ENCODE assay signal across 2 fruit fly cellular contexts in the genomic region with DNA sequence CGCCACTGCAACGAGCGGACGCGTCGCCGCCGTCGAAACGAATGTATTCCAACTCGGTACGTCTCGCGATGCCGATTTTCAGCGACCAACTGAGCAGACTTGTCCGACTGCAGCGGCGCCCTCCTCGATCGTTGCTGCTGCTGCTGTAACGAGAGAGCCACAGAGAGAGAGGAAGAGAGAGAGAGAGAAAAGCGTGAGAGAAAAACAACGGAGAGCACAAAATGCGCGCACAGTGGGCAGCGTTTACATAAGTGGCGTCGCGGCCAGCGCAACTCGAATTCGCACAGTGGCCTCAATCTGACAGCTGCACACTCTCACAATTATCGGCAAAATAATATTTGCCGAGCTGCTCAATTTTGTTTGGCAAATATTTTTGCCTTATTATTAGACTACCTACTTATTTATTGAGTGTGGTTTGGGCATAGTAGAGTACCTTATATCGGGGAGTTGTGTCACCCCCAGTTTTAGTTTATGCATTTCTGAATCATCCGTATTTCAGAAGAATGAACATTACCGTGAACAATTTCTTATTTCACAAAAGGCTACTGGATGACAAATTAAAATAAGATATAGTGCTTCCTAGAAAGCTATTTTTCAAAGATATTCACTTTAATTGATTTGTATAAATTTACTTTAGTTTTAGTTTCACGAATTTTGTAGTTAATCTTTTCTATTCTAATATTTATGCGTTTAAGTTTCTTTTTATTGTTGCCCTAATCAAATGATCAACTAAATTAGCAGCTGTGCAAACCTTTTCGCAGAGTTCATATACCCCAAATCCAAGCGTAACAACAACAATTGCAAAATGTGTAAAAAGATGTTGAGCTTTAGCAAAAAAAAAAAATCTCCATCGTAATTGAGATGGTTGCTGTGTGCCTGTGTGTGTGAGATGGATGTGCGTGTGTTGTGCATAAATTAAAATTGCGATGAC.
TF ChIP-seq lines count a peak whose summit lies in the region.

No protein-coding gene starts in this region.

TF ChIP-seq in whole organism, embryonic, 481 proteins besides CTCF, POLR2A, EP300 and RAD21 (continued from another document and continues in another):
- TF ChIP-seq Opbp (GFP tag; IDR thresholded peaks at IDR 0.05; lab: Robert Waterston, UW; ENCODE audit: partially characterized antibody), result no peak
- peak; percentile 88 for TF ChIP-seq Jarid2 (GFP tag; optimal IDR thresholded peaks at IDR 0.05; lab: Kevin White, UChicago)
- peak; percentile 77 for TF ChIP-seq CG30403 (GFP tag; optimal IDR thresholded peaks at IDR 0.05; lab: Kevin White, UChicago)
- no peak for TF ChIP-seq CG31365 (tag; optimal IDR thresholded peaks at IDR 0.05; lab: Kevin White, UChicago)
- peak; percentile 47 for TF ChIP-seq fu2 (GFP tag; optimal IDR thresholded peaks at IDR 0.05; lab: Kevin White, UChicago)
- TF ChIP-seq stc (GFP tag; IDR thresholded peaks at IDR 0.05; lab: Robert Waterston, UW), result peak; percentile 70
- peak; percentile 58 for TF ChIP-seq tin (GFP tag; optimal IDR thresholded peaks at IDR 0.05; lab: Kevin White, UChicago)
- TF ChIP-seq CG12104 (GFP tag; optimal IDR thresholded peaks at IDR 0.05; lab: Kevin White, UChicago), result peak; percentile 29
- TF ChIP-seq odd (GFP tag; optimal IDR thresholded peaks at IDR 0.05; lab: Kevin White, UChicago), result no peak
- TF ChIP-seq CG17802 (tag; optimal IDR thresholded peaks at IDR 0.05; lab: Kevin White, UChicago), result peak; percentile 2
- peak; percentile 16 for TF ChIP-seq CG9727 (GFP tag; optimal IDR thresholded peaks at IDR 0.05; lab: Kevin White, UChicago)
- TF ChIP-seq ATbp (GFP tag; optimal IDR thresholded peaks at IDR 0.05; lab: Kevin White, UChicago), result peak; percentile 41
- peak; percentile 91 for TF ChIP-seq row (GFP tag; IDR thresholded peaks at IDR 0.05; lab: Robert Waterston, UW)
- peak; percentile 65 for TF ChIP-seq CG14014 (GFP tag; IDR thresholded peaks at IDR 0.05; lab: Robert Waterston, UW)
- TF ChIP-seq gro (GFP tag; optimal IDR thresholded peaks at IDR 0.05; lab: Kevin White, UChicago), result peak; percentile 72
- peak; percentile 61 for TF ChIP-seq tx (GFP tag; optimal IDR thresholded peaks at IDR 0.05; lab: Kevin White, UChicago)
- no peak for TF ChIP-seq corto (GFP tag; optimal IDR thresholded peaks at IDR 0.05; lab: Kevin White, UChicago)
- TF ChIP-seq en (GFP tag; optimal IDR thresholded peaks at IDR 0.05; lab: Kevin White, UChicago), result no peak
- TF ChIP-seq CG4328 (GFP tag; optimal IDR thresholded peaks at IDR 0.05; lab: Kevin White, UChicago), result no peak
- TF ChIP-seq prd (optimal IDR thresholded peaks at IDR 0.05; lab: Kevin White, UChicago), result no peak
- TF ChIP-seq prd (GFP tag; IDR thresholded peaks at IDR 0.05; lab: Robert Waterston, UW), result peak; percentile 77
- TF ChIP-seq CG9876 (GFP tag; optimal IDR thresholded peaks at IDR 0.05; lab: Kevin White, UChicago), result peak; percentile 63
- TF ChIP-seq Rx (GFP tag; IDR thresholded peaks at IDR 0.05; lab: Robert Waterston, UW), result peak; percentile 55
- TF ChIP-seq shn (GFP tag; optimal IDR thresholded peaks at IDR 0.05; lab: Kevin White, UChicago), result peak; percentile 70
- peak; percentile 16 for TF ChIP-seq Usf (GFP tag; optimal IDR thresholded peaks at IDR 0.05; lab: Kevin White, UChicago)
- TF ChIP-seq CG1529 (GFP tag; optimal IDR thresholded peaks at IDR 0.05; lab: Kevin White, UChicago), result peak; percentile 33
- TF ChIP-seq Neu2 (GFP tag; optimal IDR thresholded peaks at IDR 0.05; lab: Kevin White, UChicago; ENCODE audit: borderline replicate concordance), result no peak
- TF ChIP-seq esg (GFP tag; conservative IDR thresholded peaks at IDR 0.05; lab: Robert Waterston, UW), result peak; percentile 35; the same call in 1 of the 2 replicates
- no peak for TF ChIP-seq luna (GFP tag; optimal IDR thresholded peaks at IDR 0.05; lab: Kevin White, UChicago)
- TF ChIP-seq kah (GFP tag; optimal IDR thresholded peaks at IDR 0.05; lab: Kevin White, UChicago), result peak; percentile 23
- TF ChIP-seq vfl (GFP tag; optimal IDR thresholded peaks at IDR 0.05; lab: Kevin White, UChicago), result peak; percentile 35
- peak; percentile 57; the same call in 2 of the 3 replicates for TF ChIP-seq CG2889 (GFP tag; IDR thresholded peaks at IDR 0.05; lab: Robert Waterston, UW)
- peak; percentile 63; the same call in 2 of the 3 replicates for TF ChIP-seq otp (GFP tag; IDR thresholded peaks at IDR 0.05; lab: Robert Waterston, UW)
- TF ChIP-seq CG3065 (GFP tag; optimal IDR thresholded peaks at IDR 0.05; lab: Kevin White, UChicago), result no peak
- TF ChIP-seq chm (GFP tag; IDR thresholded peaks at IDR 0.05; lab: Robert Waterston, UW), result no peak; the same call in none of the 2 replicates
- peak; percentile 53 for TF ChIP-seq tio (GFP tag; optimal IDR thresholded peaks at IDR 0.05; lab: Kevin White, UChicago)
- TF ChIP-seq Oaz (GFP tag; IDR thresholded peaks at IDR 0.05; lab: Robert Waterston, UW), result 0 out of 2 replicates have a peak, but pooled peaks have one; percentile 19
- peak; percentile 48 for TF ChIP-seq PHDP (tag; optimal IDR thresholded peaks at IDR 0.05; lab: Kevin White, UChicago)
- TF ChIP-seq CG10565 (GFP tag; optimal IDR thresholded peaks at IDR 0.05; lab: Kevin White, UChicago), result no peak
- TF ChIP-seq GATAe (GFP tag; conservative IDR thresholded peaks at IDR 0.05; lab: Robert Waterston, UW), result 0 out of 2 replicates have a peak, but pooled peaks have one; percentile 24
- TF ChIP-seq CG7839 (tag; optimal IDR thresholded peaks at IDR 0.05; lab: Kevin White, UChicago), result peak; percentile 60
- TF ChIP-seq CG6254 (GFP tag; optimal IDR thresholded peaks at IDR 0.05; lab: Kevin White, UChicago), result no peak
- peak; percentile 71 for TF ChIP-seq CG1603 (tag; optimal IDR thresholded peaks at IDR 0.05; lab: Kevin White, UChicago)
- TF ChIP-seq CG14050 (GFP tag; IDR thresholded peaks at IDR 0.05; lab: Robert Waterston, UW), result peak; percentile 58; the same call in 2 of the 3 replicates
- TF ChIP-seq Hand (GFP tag; optimal IDR thresholded peaks at IDR 0.05; lab: Kevin White, UChicago), result no peak
- peak; percentile 74 for TF ChIP-seq HHEX (GFP tag; optimal IDR thresholded peaks at IDR 0.05; lab: Kevin White, UChicago)
- peak; percentile 39; the same call in 2 of the 3 replicates for TF ChIP-seq CG34224 (GFP tag; IDR thresholded peaks at IDR 0.05; lab: Robert Waterston, UW; ENCODE audit: partially characterized antibody)
- no peak for TF ChIP-seq CG1647 (GFP tag; optimal IDR thresholded peaks at IDR 0.05; lab: Kevin White, UChicago)
- TF ChIP-seq Atf6 (GFP tag; IDR thresholded peaks at IDR 0.05; lab: Robert Waterston, UW), result peak; percentile 63
- TF ChIP-seq ranshi (GFP tag; IDR thresholded peaks at IDR 0.05; lab: Robert Waterston, UW), result peak; percentile 56; the same call in 1 of the 2 replicates
- 0 out of 2 replicates have a peak, but pooled peaks have one; percentile 25 for TF ChIP-seq toy (GFP tag; IDR thresholded peaks at IDR 0.05; lab: Robert Waterston, UW)
- peak; percentile 68 for TF ChIP-seq CG11504 (tag; optimal IDR thresholded peaks at IDR 0.05; lab: Kevin White, UChicago)
- peak; percentile 57; the same call in 2 of the 3 replicates for TF ChIP-seq Dbx (GFP tag; IDR thresholded peaks at IDR 0.05; lab: Robert Waterston, UW)
- TF ChIP-seq CG3726 (GFP tag; IDR thresholded peaks at IDR 0.05; lab: Robert Waterston, UW), result peak; percentile 70; the same call in 2 of the 3 replicates
- TF ChIP-seq phol (tag; optimal IDR thresholded peaks at IDR 0.05; lab: Kevin White, UChicago), result peak; percentile 51
- peak; percentile 56 for TF ChIP-seq CG17612 (GFP tag; IDR thresholded peaks at IDR 0.05; lab: Robert Waterston, UW)
- TF ChIP-seq bowl (GFP tag; IDR thresholded peaks at IDR 0.05; lab: Robert Waterston, UW), result no peak

TF ChIP-seq in whole organism, prepupa, 60 proteins besides CTCF, POLR2A, EP300 and RAD21 (continued from another document):
- TF ChIP-seq Met (GFP tag; optimal IDR thresholded peaks at IDR 0.05; lab: Kevin White, UChicago) (peak; percentile 77), dac (GFP tag; optimal IDR thresholded peaks at IDR 0.05; lab: Kevin White, UChicago) (peak; percentile 56), fkh (GFP tag; optimal IDR thresholded peaks at IDR 0.05; lab: Kevin White, UChicago) (peak; percentile 66), spab (GFP tag; optimal IDR thresholded peaks at IDR 0.05; lab: Kevin White, UChicago) (peak; percentile 12), eg (GFP tag; IDR thresholded peaks at IDR 0.05; lab: Robert Waterston, UW) (peak; percentile 75), CG6276 (GFP tag; optimal IDR thresholded peaks at IDR 0.05; lab: Kevin White, UChicago) (peak; percentile 50), net (GFP tag; optimal IDR thresholded peaks at IDR 0.05; lab: Kevin White, UChicago) (peak; percentile 58), Hr38 (GFP tag; optimal IDR thresholded peaks at IDR 0.05; lab: Kevin White, UChicago) (no peak), Eip78C (GFP tag; lab: Kevin White, UChicago) (peak; percentile 95), topi (GFP tag; optimal IDR thresholded peaks at IDR 0.05; lab: Kevin White, UChicago) (peak; percentile 78), acj6 (GFP tag; optimal IDR thresholded peaks at IDR 0.05; lab: Kevin White, UChicago) (peak; percentile 58), OdsH (GFP tag; optimal IDR thresholded peaks at IDR 0.05; lab: Kevin White, UChicago) (peak; percentile 74), CG11762 (GFP tag; optimal IDR thresholded peaks at IDR 0.05; lab: Kevin White, UChicago; ENCODE audit: insufficient read depth) (peak; percentile 65), CG7368 (GFP tag; optimal IDR thresholded peaks at IDR 0.05; lab: Kevin White, UChicago) (peak; percentile 51), CG8319 (GFP tag; optimal IDR thresholded peaks at IDR 0.05; lab: Kevin White, UChicago) (peak; percentile 11), dsx (GFP tag; optimal IDR thresholded peaks at IDR 0.05; lab: Kevin White, UChicago; ENCODE audit: poor library complexity, severe bottlenecking) (no peak), CG31627 (GFP tag; optimal IDR thresholded peaks at IDR 0.05; lab: Kevin White, UChicago) (peak; percentile 68)
